Worm (Caenorhabditis elegans): ENCODE results near the gene F28C10.1.

DNA sequence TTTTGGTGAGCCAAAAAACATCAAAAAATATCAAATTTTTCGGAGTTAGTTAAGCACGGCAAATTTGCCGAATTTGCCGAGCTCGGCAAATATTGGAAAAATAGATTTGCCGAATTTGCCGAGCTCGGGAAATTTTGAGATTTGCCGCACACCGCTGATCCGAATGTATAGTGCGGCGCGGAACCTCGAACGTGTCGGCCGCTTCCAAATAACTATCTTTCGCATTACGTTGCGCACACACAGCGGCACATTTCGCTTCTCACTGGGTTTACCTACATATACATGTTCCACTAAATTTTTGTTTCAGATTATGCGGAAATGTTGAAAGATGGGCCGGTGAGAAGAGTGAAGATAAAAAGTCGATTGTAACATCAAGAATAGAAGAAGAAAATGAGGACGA lies 46.1 kb upstream of the F28C10.1 start:
- TF ChIP-seq unc-55 (GFP tag; optimal IDR thresholded peaks at IDR 0.05): no peak
- no peak for TF ChIP-seq egl-27 (tag; optimal IDR thresholded peaks at IDR 0.05)
- no peak for TF ChIP-seq Y55F3AM.14 (GFP tag; optimal IDR thresholded peaks at IDR 0.05)
- no peak for TF ChIP-seq lsy-2 (tag; optimal IDR thresholded peaks at IDR 0.05)
- TF ChIP-seq nhr-11 (tag; optimal IDR thresholded peaks at IDR 0.05): no peak
